Fruit fly (Drosophila melanogaster): ENCODE results near the gene CG13255.

Gene CG13255

DNA sequence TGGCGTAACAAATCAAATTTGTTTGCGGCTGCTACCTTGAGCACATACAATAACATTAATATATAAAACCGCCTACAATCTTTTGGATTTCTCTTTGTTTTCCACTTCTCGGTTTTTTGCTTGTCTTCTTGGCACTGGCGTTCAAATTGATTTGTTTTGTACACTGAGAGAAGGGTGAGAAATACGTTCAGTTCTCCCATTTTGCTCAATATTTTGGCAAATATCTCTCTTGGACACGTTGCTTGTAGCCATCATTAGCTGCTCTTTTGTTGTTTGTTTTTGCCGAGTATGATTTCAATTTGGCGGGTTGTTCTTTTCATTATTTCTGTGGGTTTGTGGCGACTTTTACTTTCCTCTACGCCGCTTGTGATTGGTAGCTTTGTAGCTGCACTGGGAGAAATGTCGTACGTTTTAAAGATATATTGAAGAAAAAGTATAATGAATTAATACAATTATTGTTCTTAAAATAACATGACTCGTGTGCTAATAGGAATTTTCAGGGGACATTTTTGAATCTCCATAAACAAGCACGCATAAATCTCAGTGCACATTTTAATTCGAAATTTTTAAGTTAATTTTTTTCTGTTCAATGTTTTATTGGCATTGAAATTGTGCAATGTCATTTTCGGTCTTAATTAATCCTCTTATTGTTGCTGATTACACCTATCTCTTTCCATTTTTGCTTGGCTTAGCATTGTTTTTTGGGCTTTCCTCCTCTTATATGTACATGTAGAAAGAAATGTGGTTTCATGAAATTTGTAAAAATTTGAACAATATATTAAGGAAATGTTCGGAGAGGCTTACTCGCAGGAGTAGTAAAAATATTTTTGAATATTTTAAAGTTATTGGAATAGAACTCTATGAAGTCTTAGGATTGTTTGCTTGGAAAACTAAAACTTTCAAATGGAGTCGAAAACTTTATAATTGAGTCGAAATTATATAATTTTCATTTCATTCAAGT is 10.1 kb upstream of the CG13255 start (continued):
- no peak for TF ChIP-seq ERR (GFP tag; optimal IDR thresholded peaks at IDR 0.05)
- TF ChIP-seq dpn (GFP tag; optimal IDR thresholded peaks at IDR 0.05), result peak in 1 of 2 experiments; percentile 15
- TF ChIP-seq CG1832 (GFP tag; optimal IDR thresholded peaks at IDR 0.05), result no peak
- TF ChIP-seq CG8944 (GFP tag; optimal IDR thresholded peaks at IDR 0.05), result no peak
- no peak for TF ChIP-seq cas (GFP tag; IDR thresholded peaks at IDR 0.05)
- TF ChIP-seq CG17802 (tag; optimal IDR thresholded peaks at IDR 0.05), result no peak
- TF ChIP-seq ci (GFP tag; IDR thresholded peaks at IDR 0.05), result no peak
- no peak for TF ChIP-seq pnt (GFP tag; optimal IDR thresholded peaks at IDR 0.05)
- no peak for TF ChIP-seq org-1 (GFP tag; optimal IDR thresholded peaks at IDR 0.05)
- TF ChIP-seq CG6689 (GFP tag; IDR thresholded peaks at IDR 0.05), result 0 out of 2 replicates have a peak, but pooled peaks have one; percentile 15
- no peak for TF ChIP-seq CG33557 (GFP tag; optimal IDR thresholded peaks at IDR 0.05)
- no peak for TF ChIP-seq CG14667 (GFP tag; IDR thresholded peaks at IDR 0.05)
- TF ChIP-seq rib (GFP tag; IDR thresholded peaks at IDR 0.05), result no peak
- no peak for TF ChIP-seq so (GFP tag; IDR thresholded peaks at IDR 0.05)
- no peak; the same call in 1 of the 2 replicates for TF ChIP-seq CG32532 (GFP tag; IDR thresholded peaks at IDR 0.05)
- no peak for TF ChIP-seq bbx (GFP tag; IDR thresholded peaks at IDR 0.05; ENCODE audit: partially characterized antibody)
- no peak for TF ChIP-seq Tbp (GFP tag; optimal IDR thresholded peaks at IDR 0.05)
- no peak for TF ChIP-seq CG6272 (GFP tag; IDR thresholded peaks at IDR 0.05)
- TF ChIP-seq CG17829 (tag; optimal IDR thresholded peaks at IDR 0.05), result no peak
- TF ChIP-seq CG11560 (tag; IDR thresholded peaks at IDR 0.05), result no peak
- TF ChIP-seq CG12659 (GFP tag; optimal IDR thresholded peaks at IDR 0.05), result no peak
- TF ChIP-seq CG34376 (GFP tag; optimal IDR thresholded peaks at IDR 0.05), result no peak
- no peak for TF ChIP-seq sisA (GFP tag; IDR thresholded peaks at IDR 0.05)
- no peak for TF ChIP-seq CG31365 (tag; optimal IDR thresholded peaks at IDR 0.05)
- TF ChIP-seq CG1603 (tag; optimal IDR thresholded peaks at IDR 0.05), result no peak
- TF ChIP-seq CG3838 (GFP tag; optimal IDR thresholded peaks at IDR 0.05), result no peak
- TF ChIP-seq Max (GFP tag; optimal IDR thresholded peaks at IDR 0.05), result no peak
- no peak for TF ChIP-seq unpg (GFP tag; optimal IDR thresholded peaks at IDR 0.05)
- no peak for TF ChIP-seq CHES-1-like (GFP tag; optimal IDR thresholded peaks at IDR 0.05)
- TF ChIP-seq CG12155 (GFP tag; optimal IDR thresholded peaks at IDR 0.05), result peak; percentile 4
- no peak for TF ChIP-seq gce (GFP tag; IDR thresholded peaks at IDR 0.05)
- TF ChIP-seq CG15269 (tag; optimal IDR thresholded peaks at IDR 0.05), result no peak
- no peak for TF ChIP-seq sim (GFP tag; IDR thresholded peaks at IDR 0.05)
- no peak for TF ChIP-seq wek (GFP tag; optimal IDR thresholded peaks at IDR 0.05)
- no peak for TF ChIP-seq ATbp (GFP tag; optimal IDR thresholded peaks at IDR 0.05)
- no peak for TF ChIP-seq chn (GFP tag; optimal IDR thresholded peaks at IDR 0.05)
- TF ChIP-seq slou (GFP tag; optimal IDR thresholded peaks at IDR 0.05), result no peak
- no peak for TF ChIP-seq dati (GFP tag; IDR thresholded peaks at IDR 0.05)
- no peak; the same call in 1 of the 2 replicates for TF ChIP-seq E2f1 (GFP tag; IDR thresholded peaks at IDR 0.05)
- peak; percentile 44 for TF ChIP-seq grau (tag; optimal IDR thresholded peaks at IDR 0.05)
- peak in 1 of 2 experiments; percentile 52 for TF ChIP-seq Trl (optimal IDR thresholded peaks at IDR 0.05)
- no peak for TF ChIP-seq Trl (GFP tag; optimal IDR thresholded peaks at IDR 0.05)
- TF ChIP-seq CG1024 (GFP tag; IDR thresholded peaks at IDR 0.05), result no peak
- TF ChIP-seq schlank (tag; optimal IDR thresholded peaks at IDR 0.05), result no peak
- TF ChIP-seq ap (GFP tag; IDR thresholded peaks at IDR 0.05), result no peak
- no peak for TF ChIP-seq Nf-YA (GFP tag; IDR thresholded peaks at IDR 0.05)
- TF ChIP-seq usp (GFP tag; optimal IDR thresholded peaks at IDR 0.05), result no peak
- peak; percentile 42 for TF ChIP-seq zfh2 (GFP tag; optimal IDR thresholded peaks at IDR 0.05)
- TF ChIP-seq zfh1 (GFP tag; IDR thresholded peaks at IDR 0.05), result no peak
- TF ChIP-seq Deaf1 (tag; optimal IDR thresholded peaks at IDR 0.05), result no peak
- TF ChIP-seq CG11696 (GFP tag; IDR thresholded peaks at IDR 0.05), result no peak

All from whole organism, embryonic.